Worm (Caenorhabditis elegans): ENCODE data around the gene str-46.

- TF ChIP-seq ets-7 (tag; optimal IDR thresholded peaks at IDR 0.05) (no peak), ceh-13 (GFP tag; optimal IDR thresholded peaks at IDR 0.05) (no peak), ama-1 (optimal IDR thresholded peaks at IDR 0.05) (no peak), flt-1 (GFP tag; IDR thresholded peaks at IDR 0.05) (no peak), hmg-4 (GFP tag; optimal IDR thresholded peaks at IDR 0.05) (no peak), hnd-1 (tag; optimal IDR thresholded peaks at IDR 0.05) (no peak), scrt-1 (GFP tag; IDR thresholded peaks at IDR 0.05) (no peak), sea-1 (GFP tag; conservative IDR thresholded peaks at IDR 0.05) (no peak), hmbx-1 (tag; optimal IDR thresholded peaks at IDR 0.05) (no peak), aly-1 (tag; optimal IDR thresholded peaks at IDR 0.05) (no peak), ceh-36 (tag; optimal IDR thresholded peaks at IDR 0.05) (no peak), tbx-37 (GFP tag; conservative IDR thresholded peaks at IDR 0.05) (no peak), B0310.2 (tag; optimal IDR thresholded peaks at IDR 0.05) (no peak)
Observed at ce11 chrV:2927553-2927952, 27.8 kb upstream of the str-46 start, which contains the start of gene C31B8.12.

Data from whole organism, early embryonic.